Worm (Caenorhabditis elegans): ENCODE measurements around the gene hrpl-1.

The hrpl-1 gene

DNA sequence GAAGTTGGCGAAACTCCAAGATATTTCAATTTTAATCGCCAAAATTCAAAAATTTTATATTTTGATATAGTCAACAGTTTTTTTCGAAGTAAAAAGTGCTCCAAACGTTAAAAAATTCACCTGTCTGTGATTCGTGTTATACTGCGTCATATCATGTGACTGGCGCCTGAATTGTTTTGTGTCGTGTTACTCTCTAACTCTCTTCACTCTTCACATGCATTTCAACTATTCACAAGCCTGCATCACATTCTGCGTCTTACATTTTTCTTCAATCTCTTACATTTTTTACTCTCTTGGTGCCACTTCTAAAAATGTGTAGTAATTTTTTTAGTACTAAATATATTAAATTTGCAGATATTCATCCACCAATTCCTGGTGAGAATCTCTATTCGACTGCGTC, 29.9 kb downstream of the hrpl-1 start, which contains the start of gene flcn-1 (continued):
- no peak for TF ChIP-seq pag-3 (tag; optimal IDR thresholded peaks at IDR 0.05; ENCODE audit: borderline replicate concordance, insufficient read depth)
- no peak for TF ChIP-seq ces-1 (GFP tag; optimal IDR thresholded peaks at IDR 0.05)
- no peak for TF ChIP-seq lin-15B (tag; optimal IDR thresholded peaks at IDR 0.05)
- TF ChIP-seq mdl-1 (tag; optimal IDR thresholded peaks at IDR 0.05) = no peak
- TF ChIP-seq nhr-19 (GFP tag; conservative IDR thresholded peaks at IDR 0.05) = peak; percentile 42
- TF ChIP-seq alr-1 (tag; optimal IDR thresholded peaks at IDR 0.05; ENCODE audit: borderline replicate concordance) = no peak
- no peak for TF ChIP-seq aha-1 (tag; optimal IDR thresholded peaks at IDR 0.05)
- peak in 1 of 3 experiments; percentile 10 for TF ChIP-seq ceh-82 (tag; optimal IDR thresholded peaks at IDR 0.05)
- TF ChIP-seq hpl-2 (GFP tag; optimal IDR thresholded peaks at IDR 0.05) = no peak
- no peak for TF ChIP-seq nhr-12 (tag; optimal IDR thresholded peaks at IDR 0.05)
- no peak for TF ChIP-seq fkh-4 (tag; optimal IDR thresholded peaks at IDR 0.05; ENCODE audit: borderline replicate concordance)
- peak; percentile 40 for TF ChIP-seq tbx-2 (tag; optimal IDR thresholded peaks at IDR 0.05)
- TF ChIP-seq nhr-237 (tag; optimal IDR thresholded peaks at IDR 0.05) = no peak
- TF ChIP-seq lin-39 (tag; optimal IDR thresholded peaks at IDR 0.05) = peak; percentile 6
- peak; percentile 50 for TF ChIP-seq egl-13 (tag; optimal IDR thresholded peaks at IDR 0.05)
- TF ChIP-seq dpl-1 (GFP tag; optimal IDR thresholded peaks at IDR 0.05) = peak in 2 of 3 experiments; percentile 10 to 37
- TF ChIP-seq nhr-28 (tag; optimal IDR thresholded peaks at IDR 0.05) = no peak
- TF ChIP-seq ceh-8 (GFP tag; optimal IDR thresholded peaks at IDR 0.05) = no peak
- no peak for TF ChIP-seq tlp-1 (tag; optimal IDR thresholded peaks at IDR 0.05)
- TF ChIP-seq unc-86 (tag; optimal IDR thresholded peaks at IDR 0.05) = no peak
- TF ChIP-seq efl-3 (GFP tag; optimal IDR thresholded peaks at IDR 0.05) = no peak
- TF ChIP-seq nhr-90 (tag; optimal IDR thresholded peaks at IDR 0.05; ENCODE audit: poor library complexity) = peak; percentile 41
- TF ChIP-seq elt-2 (tag; optimal IDR thresholded peaks at IDR 0.05) = peak; percentile 41
- no peak for TF ChIP-seq zag-1 (tag; optimal IDR thresholded peaks at IDR 0.05)
- TF ChIP-seq F16B12.6 (tag; optimal IDR thresholded peaks at IDR 0.05) = no peak
- no peak for TF ChIP-seq skn-1 (tag; optimal IDR thresholded peaks at IDR 0.05)
- peak; percentile 45 for TF ChIP-seq hlh-4 (tag; optimal IDR thresholded peaks at IDR 0.05)
- no peak for TF ChIP-seq hlh-17 (GFP tag; optimal IDR thresholded peaks at IDR 0.05; ENCODE audit: borderline replicate concordance)
- TF ChIP-seq nhr-47 (tag; optimal IDR thresholded peaks at IDR 0.05) = peak; percentile 67
- no peak for TF ChIP-seq vab-15 (tag; optimal IDR thresholded peaks at IDR 0.05)
- TF ChIP-seq pax-3 (tag; optimal IDR thresholded peaks at IDR 0.05) = no peak
- no peak for TF ChIP-seq ets-5 (GFP tag; IDR thresholded peaks at IDR 0.05)
- TF ChIP-seq nhr-11 (tag; optimal IDR thresholded peaks at IDR 0.05) = no peak
- peak; percentile 52 for TF ChIP-seq nhr-85 (tag)
- TF ChIP-seq C34B4.2 (tag; optimal IDR thresholded peaks at IDR 0.05) = no peak
- TF ChIP-seq lir-3 (tag; optimal IDR thresholded peaks at IDR 0.05; ENCODE audit: poor library complexity) = peak; percentile 9
- TF ChIP-seq aly-2 (tag; optimal IDR thresholded peaks at IDR 0.05) = no peak
- peak; percentile 29 for TF ChIP-seq lin-13 (GFP tag; optimal IDR thresholded peaks at IDR 0.05)
- TF ChIP-seq ama-1 (optimal IDR thresholded peaks at IDR 0.05) = no peak
- no peak for TF ChIP-seq unc-62 (GFP tag; optimal IDR thresholded peaks at IDR 0.05)
- TF ChIP-seq nhr-20 (tag; optimal IDR thresholded peaks at IDR 0.05) = peak; percentile 64
- peak; percentile 68 for TF ChIP-seq C04F5.9 (tag; optimal IDR thresholded peaks at IDR 0.05)
- no peak for TF ChIP-seq Y116A8C.19 (tag; optimal IDR thresholded peaks at IDR 0.05; ENCODE audit: borderline replicate concordance)
- no peak for TF ChIP-seq nhr-76 (tag; optimal IDR thresholded peaks at IDR 0.05)
- TF ChIP-seq C16A3.4 (tag; optimal IDR thresholded peaks at IDR 0.05) = no peak
- no peak for TF ChIP-seq nhr-84 (tag; optimal IDR thresholded peaks at IDR 0.05)
- TF ChIP-seq mef-2 (tag; optimal IDR thresholded peaks at IDR 0.05) = no peak
- peak; percentile 49 for TF ChIP-seq xbp-1 (tag; optimal IDR thresholded peaks at IDR 0.05)
- TF ChIP-seq irx-1 (tag; optimal IDR thresholded peaks at IDR 0.05) = peak; percentile 34
- TF ChIP-seq elt-3 (tag; optimal IDR thresholded peaks at IDR 0.05) = no peak
- peak; percentile 85 for TF ChIP-seq lin-14 (GFP tag; optimal IDR thresholded peaks at IDR 0.05)
- TF ChIP-seq lsy-2 (tag; optimal IDR thresholded peaks at IDR 0.05) = peak; percentile 35 to 67
- TF ChIP-seq swsn-7 (tag; optimal IDR thresholded peaks at IDR 0.05) = peak; percentile 61

Measured in whole organism, L1 larva.